Fruit fly (Drosophila melanogaster): ENCODE results near the gene P5CS.

Gene P5CS

DNA sequence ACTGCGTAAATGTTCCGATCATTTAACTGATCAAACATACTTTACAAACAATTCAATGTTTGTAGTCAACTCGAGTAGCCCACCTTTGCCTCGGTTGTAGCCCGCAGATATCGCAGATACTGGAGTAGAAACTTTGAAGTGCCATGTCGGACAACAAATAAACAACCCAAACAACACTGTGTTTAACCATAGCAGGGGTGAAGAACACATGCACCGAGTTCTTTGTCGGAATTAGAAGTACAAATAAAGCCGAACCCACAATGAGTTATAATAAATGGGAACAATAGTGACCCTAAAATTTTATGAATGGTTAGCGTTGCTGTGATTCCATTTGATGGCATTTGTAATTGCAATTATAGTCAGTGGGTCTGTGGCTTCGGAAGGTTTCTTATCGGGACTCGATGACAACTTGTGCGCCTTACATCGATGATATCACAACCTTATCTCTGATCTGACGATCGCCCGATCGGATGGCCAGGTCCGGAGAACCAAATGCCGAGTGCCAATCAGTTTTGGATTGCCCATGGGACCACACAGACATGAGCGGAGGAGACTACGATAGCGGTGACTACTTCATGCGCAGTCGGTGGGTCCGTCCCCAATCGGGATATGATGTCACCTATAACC lies 9.8 kb upstream of the P5CS start, which contains the start of gene Chs2:
Gene Chs2 (plus strand): TSS at position 510 of the 627 bp plus-strand sequence.
- TF ChIP-seq mam (GFP tag; optimal IDR thresholded peaks at IDR 0.05) (no peak), CG4424 (GFP tag; optimal IDR thresholded peaks at IDR 0.05) (no peak), Bteb2 (GFP tag; optimal IDR thresholded peaks at IDR 0.05) (no peak), MESR4 (GFP tag; optimal IDR thresholded peaks at IDR 0.05) (no peak), chn (GFP tag; optimal IDR thresholded peaks at IDR 0.05) (no peak), CG7271 (tag; optimal IDR thresholded peaks at IDR 0.05) (peak; percentile 0), bcd (GFP tag; optimal IDR thresholded peaks at IDR 0.05) (no peak), Taf1 (GFP tag; IDR thresholded peaks at IDR 0.05) (no peak), sens-2 (GFP tag; IDR thresholded peaks at IDR 0.05) (peak; percentile 85), so (GFP tag; IDR thresholded peaks at IDR 0.05) (no peak), HLHmδ (GFP tag; optimal IDR thresholded peaks at IDR 0.05) (peak; percentile 66), Hr3 (GFP tag; optimal IDR thresholded peaks at IDR 0.05) (no peak), CG42726 (GFP tag; IDR thresholded peaks at IDR 0.05; ENCODE audit: partially characterized antibody) (no peak), Jarid2 (GFP tag; optimal IDR thresholded peaks at IDR 0.05) (no peak), CG3995 (GFP tag; optimal IDR thresholded peaks at IDR 0.05) (no peak), CG4707 (GFP tag; optimal IDR thresholded peaks at IDR 0.05) (peak; percentile 57), schlank (tag; optimal IDR thresholded peaks at IDR 0.05) (no peak), CG11723 (GFP tag; optimal IDR thresholded peaks at IDR 0.05) (no peak), CG1233 (GFP tag; optimal IDR thresholded peaks at IDR 0.05) (peak; percentile 26), CG31441 (GFP tag; IDR thresholded peaks at IDR 0.05) (no peak), oc (tag; optimal IDR thresholded peaks at IDR 0.05) (no peak), caup (GFP tag; optimal IDR thresholded peaks at IDR 0.05; ENCODE audit: severe bottlenecking) (peak; percentile 22), Eip74EF (GFP tag; optimal IDR thresholded peaks at IDR 0.05) (no peak), CG16813 (GFP tag; IDR thresholded peaks at IDR 0.05; ENCODE audit: partially characterized antibody) (no peak), CG18011 (GFP tag; optimal IDR thresholded peaks at IDR 0.05) (no peak), CG2129 (GFP tag; IDR thresholded peaks at IDR 0.05; ENCODE audit: partially characterized antibody) (no peak), trh (GFP tag; optimal IDR thresholded peaks at IDR 0.05) (no peak), stc (GFP tag; IDR thresholded peaks at IDR 0.05) (no peak), CG2120 (GFP tag; optimal IDR thresholded peaks at IDR 0.05) (no peak), hth (optimal IDR thresholded peaks at IDR 0.05) (no peak), E2f1 (GFP tag; IDR thresholded peaks at IDR 0.05) (no peak), CG15696 (tag; optimal IDR thresholded peaks at IDR 0.05) (peak; percentile 86), CG31365 (tag; optimal IDR thresholded peaks at IDR 0.05) (no peak), maf-S (GFP tag; optimal IDR thresholded peaks at IDR 0.05) (no peak), tin (GFP tag; optimal IDR thresholded peaks at IDR 0.05) (no peak), Sry-β (GFP tag; optimal IDR thresholded peaks at IDR 0.05) (peak; percentile 28), ttk (GFP tag; IDR thresholded peaks at IDR 0.05) (no peak), zen2 (GFP tag; IDR thresholded peaks at IDR 0.05; ENCODE audit: partially characterized antibody) (no peak), croc (GFP tag; conservative IDR thresholded peaks at IDR 0.05) (no peak), Side (GFP tag; optimal IDR thresholded peaks at IDR 0.05) (peak; percentile 40), CG8281 (tag; optimal IDR thresholded peaks at IDR 0.05) (no peak), CG12104 (GFP tag; optimal IDR thresholded peaks at IDR 0.05) (peak; percentile 20), kah (GFP tag; optimal IDR thresholded peaks at IDR 0.05) (no peak), HmgZ (tag; optimal IDR thresholded peaks at IDR 0.05) (no peak), CG17568 (GFP tag; optimal IDR thresholded peaks at IDR 0.05) (no peak), CTCF (GFP tag; optimal IDR thresholded peaks at IDR 0.05) (no peak), CG12769 (tag; optimal IDR thresholded peaks at IDR 0.05) (no peak), Med (GFP tag) (peak; percentile 78), CG8388 (GFP tag; optimal IDR thresholded peaks at IDR 0.05) (no peak), Gug (GFP tag; IDR thresholded peaks at IDR 0.05) (no peak), cg (GFP tag; optimal IDR thresholded peaks at IDR 0.05) (no peak)

All from whole organism, embryonic.